Fruit fly (Drosophila melanogaster) whole organism, embryonic: ENCODE data around the gene CG9855.

Experiments
- Blimp-1 ChIP-seq: fragments of 200-800 bp; sonication (Bioruptor generic); optimal IDR thresholded peaks from 3 replicates; lab custom pipeline; 2018; ENCODE audit warnings: missing biosample characterization, missing genetic modification characterization, mild to moderate bottlenecking, moderate library complexity, missing genetic modification reagents
- CG10274 ChIP-seq: fragments of 200-800 bp; sonication (Bioruptor generic); optimal IDR thresholded peaks from 3 replicates; lab custom pipeline; 2017; ENCODE audit warnings: missing biosample characterization, mild to moderate bottlenecking, missing genetic modification characterization
- CG11456 ChIP-seq: fragments of 200-800 bp; sonication (Bioruptor generic); IDR thresholded peaks from 3 replicates; pipeline ENCODE4 v1.3.6; 2022; ENCODE audit warnings: missing biosample characterization, missing genetic modification characterization
- CG11504 ChIP-seq: fragments of 200-800 bp; sonication (Bioruptor generic); optimal IDR thresholded peaks from 3 replicates; lab custom pipeline; 2019; ENCODE audit warnings: missing biosample characterization, mild to moderate bottlenecking, missing genetic modification characterization, moderate library complexity
- CG12071 ChIP-seq: fragments of 200-800 bp; sonication (Bioruptor generic); optimal IDR thresholded peaks from 3 replicates; lab custom pipeline; 2018; ENCODE audit warnings: missing biosample characterization, mild to moderate bottlenecking, missing genetic modification characterization
- CG12219 ChIP-seq: fragments of 200-800 bp; sonication (Bioruptor generic); optimal IDR thresholded peaks from 3 replicates; lab custom pipeline; 2018; ENCODE audit warnings: missing biosample characterization, mild to moderate bottlenecking, missing genetic modification characterization
- CG13775 ChIP-seq: fragments of 200-800 bp; sonication (Bioruptor generic); optimal IDR thresholded peaks from 3 replicates; lab custom pipeline; 2017; ENCODE audit warnings: missing biosample characterization, mild to moderate bottlenecking, missing genetic modification characterization
- CG1603 ChIP-seq: fragments of 200-800 bp; sonication (Bioruptor generic); optimal IDR thresholded peaks from 2 replicates; lab custom pipeline; 2019; ENCODE audit warnings: missing biosample characterization, mild to moderate bottlenecking, missing genetic modification characterization, moderate library complexity
- CG17186 ChIP-seq: fragments of 200-800 bp; sonication (Bioruptor generic); optimal IDR thresholded peaks from 3 replicates; lab custom pipeline; 2017; ENCODE audit warnings: missing biosample characterization, missing genetic modification reagents, missing genetic modification characterization
- CG2116 ChIP-seq: fragments of 200-800 bp; sonication (Bioruptor generic); optimal IDR thresholded peaks from 3 replicates; lab custom pipeline; 2018; ENCODE audit warnings: missing biosample characterization, mild to moderate bottlenecking, missing genetic modification characterization
- CG34422 ChIP-seq: fragments of 200-800 bp; sonication (Bioruptor generic); IDR thresholded peaks from 3 replicates; pipeline ENCODE4 v1.3.6; 2022; ENCODE audit warnings: missing biosample characterization, missing genetic modification characterization
- CG3995 ChIP-seq: fragments of 200-800 bp; sonication (Bioruptor generic); optimal IDR thresholded peaks from 3 replicates; lab custom pipeline; 2016; ENCODE audit warnings: missing biosample characterization, missing genetic modification characterization
- CG4360 ChIP-seq: fragments of 200-800 bp; sonication (Bioruptor generic); IDR thresholded peaks from 2 replicates; pipeline ENCODE4 v1.3.6; 2022; ENCODE audit warnings: missing biosample characterization, missing genetic modification characterization
- CG5180 ChIP-seq: fragments of 200-800 bp; sonication (Bioruptor generic); optimal IDR thresholded peaks from 3 replicates; lab custom pipeline; 2017; ENCODE audit warnings: missing biosample characterization, missing genetic modification characterization, mild to moderate bottlenecking, moderate library complexity, missing genetic modification reagents
- CG6683 ChIP-seq: fragments of 200-800 bp; sonication (Bioruptor generic); optimal IDR thresholded peaks from 2 replicates; lab custom pipeline; 2017; ENCODE audit warnings: missing biosample characterization, mild to moderate bottlenecking, missing genetic modification characterization, missing genetic modification reagents
- CG6765 ChIP-seq: fragments of 200-800 bp; sonication (Bioruptor generic); optimal IDR thresholded peaks from 3 replicates; lab custom pipeline; 2017; ENCODE audit warnings: missing biosample characterization, mild to moderate bottlenecking, missing genetic modification characterization
- CG7357 ChIP-seq: fragments of 200-800 bp; sonication (Bioruptor generic); IDR thresholded peaks from 3 replicates; pipeline ENCODE4 v1.3.6; 2022; ENCODE audit warnings: missing biosample characterization, missing genetic modification characterization
- CG9817 ChIP-seq: fragments of 200-800 bp; sonication (Bioruptor generic); optimal IDR thresholded peaks from 2 replicates; lab custom pipeline; 2018; ENCODE audit warnings: missing biosample characterization, mild to moderate bottlenecking, missing genetic modification characterization, moderate library complexity
- Dad ChIP-seq: fragments of 200-800 bp; sonication (Bioruptor generic); optimal IDR thresholded peaks from 3 replicates; lab custom pipeline; 2016; ENCODE audit warnings: missing biosample characterization, missing genetic modification characterization
- Dbx ChIP-seq: fragments of 200-800 bp; sonication (Bioruptor generic); IDR thresholded peaks from 3 replicates; pipeline ENCODE4 v1.3.6; 2022; ENCODE audit warnings: missing biosample characterization, missing genetic modification characterization
- Doc2 ChIP-seq: fragments of 200-800 bp; sonication (Bioruptor generic); IDR thresholded peaks from 2 replicates; pipeline ENCODE4 v1.3.6; 2022; ENCODE audit warnings: missing biosample characterization, missing genetic modification characterization
- Ets97D ChIP-seq: fragments of 200-800 bp; sonication (Bioruptor generic); optimal IDR thresholded peaks from 3 replicates; lab custom pipeline; 2016; ENCODE audit warnings: missing biosample characterization, missing genetic modification characterization
- H2.0 ChIP-seq: fragments of 200-800 bp; sonication (Bioruptor generic); IDR thresholded peaks from 2 replicates; pipeline ENCODE4 v1.3.6; 2022; ENCODE audit warnings: missing biosample characterization, missing genetic modification characterization
- Med ChIP-seq: fragments of 200-800 bp; sonication (Bioruptor generic); peaks from one replicate; lab custom pipeline; 2016; ENCODE audit warnings: missing biosample characterization, missing genetic modification characterization, mild to moderate bottlenecking, inconsistent platforms, moderate library complexity
- Meics ChIP-seq: fragments of 200-800 bp; sonication (Bioruptor generic); optimal IDR thresholded peaks from 2 replicates; lab custom pipeline; 2017; ENCODE audit warnings: missing biosample characterization, mild to moderate bottlenecking, missing genetic modification characterization
- Mes4 ChIP-seq: fragments of 200-800 bp; sonication (Bioruptor generic); optimal IDR thresholded peaks from 2 replicates; lab custom pipeline; 2016; ENCODE audit warnings: missing biosample characterization, missing genetic modification characterization
- NC2α ChIP-seq: fragments of 200-800 bp; sonication (Bioruptor generic); optimal IDR thresholded peaks from 2 replicates; lab custom pipeline; 2016; ENCODE audit warnings: missing biosample characterization, missing genetic modification characterization
- Sox100B ChIP-seq: fragments of 200-800 bp; sonication (Bioruptor generic); optimal IDR thresholded peaks from 3 replicates; lab custom pipeline; 2018; ENCODE audit warnings: missing biosample characterization, mild to moderate bottlenecking, missing genetic modification characterization
- Stat92E ChIP-seq, 3 experiments: fragments of >200 bp in 2 of 3; fragments of 200-800 bp in 1 of 3; sonication (Bioruptor generic) in 1 of 3; optimal IDR thresholded peaks; 2 replicates each; lab custom pipeline; 2017 to 2019; ENCODE audit warnings: missing biosample characterization in 3 of 3, missing genetic modification characterization in 3 of 3, mild to moderate bottlenecking in 1 of 3, moderate library complexity in 1 of 3
- bcd ChIP-seq: fragments of 200-800 bp; sonication (Bioruptor generic); optimal IDR thresholded peaks from 2 replicates; lab custom pipeline; 2017; ENCODE audit warnings: missing biosample characterization, mild to moderate bottlenecking, missing genetic modification characterization
- bigmax ChIP-seq: fragments of 200-800 bp; sonication (Bioruptor generic); optimal IDR thresholded peaks from 2 replicates; lab custom pipeline; 2018; ENCODE audit warnings: missing biosample characterization, mild to moderate bottlenecking, missing genetic modification characterization
- dmrt11E ChIP-seq: fragments of 200-800 bp; sonication (Bioruptor generic); optimal IDR thresholded peaks from 3 replicates; lab custom pipeline; 2018; ENCODE audit warnings: missing biosample characterization, mild to moderate bottlenecking, missing genetic modification characterization, moderate library complexity
- eyg ChIP-seq: fragments of 200-800 bp; sonication (Bioruptor generic); optimal IDR thresholded peaks from 3 replicates; lab custom pipeline; 2016; ENCODE audit warnings: missing biosample characterization, missing genetic modification characterization
- h ChIP-seq: fragments of >200 bp; optimal IDR thresholded peaks from 2 replicates; lab custom pipeline; 2017
- hth ChIP-seq: fragments of >200 bp; optimal IDR thresholded peaks from 2 replicates; lab custom pipeline; 2017; ENCODE audit warnings: inconsistent platforms
- lilli ChIP-seq: fragments of 200-800 bp; sonication (Bioruptor generic); optimal IDR thresholded peaks from 3 replicates; lab custom pipeline; 2016; ENCODE audit warnings: missing biosample characterization, missing genetic modification characterization
- luna ChIP-seq: fragments of 200-800 bp; sonication (Bioruptor generic); optimal IDR thresholded peaks from 2 replicates; lab custom pipeline; 2016; ENCODE audit warnings: missing biosample characterization, missing genetic modification characterization
- mam ChIP-seq: fragments of 200-800 bp; sonication (Bioruptor generic); optimal IDR thresholded peaks from 3 replicates; lab custom pipeline; 2016; ENCODE audit warnings: missing biosample characterization, missing genetic modification characterization
- nerfin-1 ChIP-seq: fragments of 200-800 bp; sonication (Bioruptor generic); optimal IDR thresholded peaks from 3 replicates; lab custom pipeline; 2019; ENCODE audit warnings: missing biosample characterization, mild to moderate bottlenecking, missing genetic modification characterization, moderate library complexity
- pan ChIP-seq, 4 experiments: fragments of >200 bp in 3 of 4; fragments of 200-800 bp in 1 of 4; sonication (Bioruptor generic) in 1 of 4; optimal IDR thresholded peaks in 3 of 4; IDR thresholded peaks in 1 of 4; 2 replicates each; pipeline versions ENCODE4 v1.3.6 to Lab custom; 2017 to 2022; ENCODE audit warnings: missing biosample characterization in 2 of 4, missing genetic modification characterization in 2 of 4, mixed read lengths in 1 of 4
- prd ChIP-seq, 3 experiments: fragments of >200 bp in 2 of 3; fragments of 200-800 bp in 1 of 3; sonication (Bioruptor generic) in 1 of 3; optimal IDR thresholded peaks in 2 of 3; IDR thresholded peaks in 1 of 3; 2 replicates in 2 of 3; 3 replicates in 1 of 3; pipeline versions ENCODE4 v1.3.6 to Lab custom; 2017 to 2022; ENCODE audit warnings: missing biosample characterization in 1 of 3, missing genetic modification characterization in 1 of 3
- ro ChIP-seq: fragments of 200-800 bp; sonication (Bioruptor generic); IDR thresholded peaks from 2 replicates; pipeline ENCODE4 v1.3.6; 2022; ENCODE audit warnings: missing biosample characterization, missing genetic modification characterization
- schlank ChIP-seq: fragments of 200-800 bp; sonication (Bioruptor generic); optimal IDR thresholded peaks from 2 replicates; lab custom pipeline; 2018; ENCODE audit warnings: missing biosample characterization, mild to moderate bottlenecking, missing genetic modification characterization
- scrt ChIP-seq: fragments of 200-800 bp; sonication (Bioruptor generic); optimal IDR thresholded peaks from 2 replicates; lab custom pipeline; 2018; ENCODE audit warnings: missing biosample characterization, mild to moderate bottlenecking, missing genetic modification characterization, moderate library complexity
- sens-2 ChIP-seq: fragments of 200-800 bp; sonication (Bioruptor generic); IDR thresholded peaks from 2 replicates; pipeline ENCODE4 v1.3.6; 2022; ENCODE audit warnings: missing biosample characterization, missing genetic modification characterization
- seq ChIP-seq: fragments of 200-800 bp; sonication (Bioruptor generic); IDR thresholded peaks from 2 replicates; pipeline ENCODE4 v1.3.6; 2022; ENCODE audit warnings: missing biosample characterization, missing genetic modification characterization
- sima ChIP-seq: fragments of 200-800 bp; sonication (Bioruptor generic); optimal IDR thresholded peaks from 2 replicates; lab custom pipeline; 2016; ENCODE audit warnings: missing biosample characterization, missing genetic modification characterization
- wdn ChIP-seq: fragments of 200-800 bp; sonication (Bioruptor generic); IDR thresholded peaks from 2 replicates; pipeline ENCODE4 v1.3.6; 2022; ENCODE audit warnings: missing biosample characterization, missing genetic modification characterization

CG9855 gene

dm6 chr3R:4394654-4395581 is 2.8 kb downstream of the CG9855 start (continued):
- TF ChIP-seq schlank (tag; lab: Kevin White, UChicago) (peak; percentile 82), bcd (GFP tag; lab: Kevin White, UChicago) (peak; percentile 91), CG6683 (GFP tag; lab: Kevin White, UChicago) (peak; percentile 66), CG13775 (GFP tag; lab: Kevin White, UChicago) (peak; percentile 72), ro (GFP tag; lab: Robert Waterston, UW) (peak; percentile 74), mam (GFP tag; lab: Kevin White, UChicago) (peak; percentile 88), sens-2 (GFP tag; lab: Robert Waterston, UW) (peak; percentile 53; the same call in 1 of the 2 replicates), CG11504 (tag; lab: Kevin White, UChicago) (peak; percentile 92), CG34422 (GFP tag; lab: Robert Waterston, UW) (peak; percentile 90), luna (GFP tag; lab: Kevin White, UChicago) (peak; percentile 57), H2.0 (peak; percentile 82), Doc2 (GFP tag; lab: Robert Waterston, UW) (no peak), Stat92E (GFP tag; optimal IDR thresholded peaks at IDR 0.05; lab: Kevin White, UChicago) (no peak), CG12219 (peak; percentile 91), CG4360 (no peak), Blimp-1 (GFP tag; lab: Kevin White, UChicago) (no peak), scrt (GFP tag; lab: Kevin White, UChicago) (peak; percentile 84), eyg (GFP tag; lab: Kevin White, UChicago) (peak; percentile 85), hth (lab: Kevin White, UChicago) (no peak), Ets97D (GFP tag; lab: Kevin White, UChicago) (peak; percentile 72), CG1603 (tag; lab: Kevin White, UChicago) (peak; percentile 96), h (lab: Kevin White, UChicago) (no peak), sima (GFP tag; lab: Kevin White, UChicago) (peak; percentile 14), CG2116 (GFP tag; lab: Kevin White, UChicago) (peak; percentile 34), prd (optimal IDR thresholded peaks at IDR 0.05; lab: Kevin White, UChicago) (no peak), prd (GFP tag; IDR thresholded peaks at IDR 0.05; lab: Robert Waterston, UW) (peak; percentile 90), CG6765 (GFP tag; lab: Kevin White, UChicago) (peak; percentile 60), wdn (GFP tag; lab: Robert Waterston, UW) (peak; percentile 75), CG10274 (GFP tag; lab: Kevin White, UChicago) (peak; percentile 92), dmrt11E (tag; lab: Kevin White, UChicago) (peak; percentile 42), CG7357 (GFP tag; lab: Robert Waterston, UW) (peak; percentile 79), CG17186 (GFP tag; lab: Kevin White, UChicago) (peak; percentile 30), nerfin-1 (tag; lab: Kevin White, UChicago) (peak; percentile 76), bigmax (GFP tag; lab: Kevin White, UChicago) (no peak), pan (optimal IDR thresholded peaks at IDR 0.05; lab: Kevin White, UChicago) (no peak), pan (GFP tag; optimal IDR thresholded peaks at IDR 0.05 in 1 of 2, IDR thresholded peaks at IDR 0.05 in 1 of 2) (peak in 1 of 2 experiments; percentile 90), lilli (peak; percentile 90), Med (GFP tag; lab: Kevin White, UChicago) (peak; percentile 98), CG12071 (GFP tag; lab: Kevin White, UChicago) (peak; percentile 89), Dbx (peak; percentile 89), CG3995 (GFP tag; lab: Kevin White, UChicago) (peak; percentile 47), CG9817 (peak; percentile 70), Meics (peak; percentile 88), CG5180 (GFP tag; lab: Kevin White, UChicago) (peak; percentile 79), NC2α (GFP tag; lab: Kevin White, UChicago) (peak; percentile 59), CG11456 (GFP tag; lab: Robert Waterston, UW) (peak; percentile 91), Dad (GFP tag; lab: Kevin White, UChicago) (peak; percentile 82), Sox100B (GFP tag; lab: Kevin White, UChicago) (peak; percentile 82), Mes4 (GFP tag; lab: Kevin White, UChicago) (peak; percentile 81), seq (peak; percentile 91)
